Fruit fly (Drosophila melanogaster): Measurements from ENCODE around the gene Cyp311a1.

DNA sequence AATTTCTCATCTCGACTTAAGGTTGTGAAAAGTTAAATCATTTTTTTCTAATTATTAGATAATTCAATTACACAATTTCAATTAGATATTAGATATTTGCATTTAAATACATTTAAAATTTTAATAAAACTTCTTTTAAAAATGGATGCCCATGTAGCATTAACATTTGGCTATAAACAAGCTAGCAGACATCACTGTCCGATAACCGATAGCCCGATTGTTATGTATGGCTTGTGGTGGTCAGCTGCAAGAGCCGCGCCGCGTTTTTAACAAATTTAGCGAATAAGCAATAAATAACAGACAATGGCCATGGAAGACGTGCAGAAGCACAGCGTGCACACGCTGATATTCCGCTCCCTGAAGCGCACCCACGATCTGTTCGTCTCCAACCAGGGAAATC lies 10.4 kb downstream of the Cyp311a1 start, which contains the start of gene Tango4:
- TF ChIP-seq CG10348 (GFP tag; IDR thresholded peaks at IDR 0.05) (no peak), CG12605 (GFP tag; IDR thresholded peaks at IDR 0.05) (no peak), CG4496 (GFP tag; IDR thresholded peaks at IDR 0.05) (no peak), CG17806 (tag; optimal IDR thresholded peaks at IDR 0.05) (no peak), Snoo (tag; optimal IDR thresholded peaks at IDR 0.05) (no peak), CG15710 (tag; optimal IDR thresholded peaks at IDR 0.05) (no peak), Ets98B (GFP tag; IDR thresholded peaks at IDR 0.05) (no peak), CG8301 (tag; optimal IDR thresholded peaks at IDR 0.05) (no peak)
